Fruit fly (Drosophila melanogaster): ENCODE measurements around the gene CG3939.
A peak's percentile ranks its signal among the peaks of the same experiment; 100 is the strongest.

The CG3939 gene

DNA sequence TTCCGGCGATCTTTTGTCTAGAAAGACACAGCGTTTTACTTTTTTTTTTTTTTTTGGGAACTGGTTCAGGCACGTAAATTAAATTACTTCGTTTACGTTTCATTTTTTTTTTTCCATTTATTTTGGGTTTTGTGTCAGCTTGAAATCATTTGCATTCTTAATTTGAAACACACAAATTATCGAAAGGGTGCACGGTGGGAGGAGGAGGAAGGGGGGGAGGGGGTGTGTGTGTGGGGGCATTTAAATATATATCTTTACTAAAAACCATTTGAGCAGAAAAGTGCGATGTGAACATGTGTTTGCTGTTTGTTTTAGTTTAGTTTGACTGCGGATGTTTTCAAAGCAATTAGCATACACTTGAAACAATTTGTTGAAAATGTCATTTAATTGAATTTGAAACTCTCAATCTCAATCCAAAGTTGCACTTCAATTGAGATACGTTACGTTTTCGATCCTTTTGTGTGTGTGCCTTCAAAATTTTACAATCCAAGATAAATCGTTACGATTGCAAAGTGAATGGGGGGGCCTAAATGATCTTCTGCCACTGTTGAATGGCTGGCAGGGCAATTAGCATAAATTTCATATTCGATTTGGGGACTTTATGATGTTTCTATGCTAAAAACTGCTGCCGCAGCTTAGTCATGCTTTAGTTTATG lies 17.6 kb upstream of the CG3939 start:
- TF ChIP-seq fkh (GFP tag; optimal IDR thresholded peaks at IDR 0.05) (peak; percentile 3), CG6163 (GFP tag; IDR thresholded peaks at IDR 0.05) (no peak)

- TF ChIP-seq Sox102F (GFP tag; optimal IDR thresholded peaks at IDR 0.05) (peak; percentile 31), fd59A (GFP tag; optimal IDR thresholded peaks at IDR 0.05) (no peak), CG6854 (GFP tag; optimal IDR thresholded peaks at IDR 0.05) (no peak), svp (GFP tag) (no peak), Eip78C (GFP tag) (no peak), net (GFP tag; optimal IDR thresholded peaks at IDR 0.05) (peak; percentile 7), CG7368 (GFP tag; optimal IDR thresholded peaks at IDR 0.05) (no peak), eg (GFP tag; IDR thresholded peaks at IDR 0.05) (no peak), CG10631 (GFP tag; optimal IDR thresholded peaks at IDR 0.05) (no peak), lz (GFP tag; optimal IDR thresholded peaks at IDR 0.05) (no peak), spab (GFP tag; optimal IDR thresholded peaks at IDR 0.05) (peak; percentile 20), esn (GFP tag; optimal IDR thresholded peaks at IDR 0.05) (no peak), CG4318 (GFP tag; optimal IDR thresholded peaks at IDR 0.05) (no peak), CG11902 (GFP tag; optimal IDR thresholded peaks at IDR 0.05) (no peak), CG6808 (GFP tag; optimal IDR thresholded peaks at IDR 0.05) (peak; percentile 46), fkh (GFP tag; optimal IDR thresholded peaks at IDR 0.05) (no peak), CG8119 (GFP tag; IDR thresholded peaks at IDR 0.05) (peak; percentile 65; the same call in 1 of the 3 replicates), Met (GFP tag; optimal IDR thresholded peaks at IDR 0.05) (no peak), achi (GFP tag; optimal IDR thresholded peaks at IDR 0.05) (no peak), CG16779 (tag; optimal IDR thresholded peaks at IDR 0.05) (peak; percentile 19), cyc (GFP tag; optimal IDR thresholded peaks at IDR 0.05) (no peak), Eip93F (GFP tag; optimal IDR thresholded peaks at IDR 0.05) (no peak), CG6276 (GFP tag; optimal IDR thresholded peaks at IDR 0.05) (no peak), CG8632 (GFP tag; optimal IDR thresholded peaks at IDR 0.05) (peak; percentile 19), pdm3 (GFP tag; optimal IDR thresholded peaks at IDR 0.05) (no peak), CG15336 (GFP tag; IDR thresholded peaks at IDR 0.05) (peak; percentile 38), CG31627 (GFP tag; optimal IDR thresholded peaks at IDR 0.05) (no peak), Ets96B (tag; optimal IDR thresholded peaks at IDR 0.05) (peak; percentile 5), fd85E (GFP tag; optimal IDR thresholded peaks at IDR 0.05) (no peak), Hr4 (GFP tag; optimal IDR thresholded peaks at IDR 0.05) (no peak), Sox14 (GFP tag; optimal IDR thresholded peaks at IDR 0.05) (no peak), CG1621 (tag; optimal IDR thresholded peaks at IDR 0.05) (no peak), CG11294 (GFP tag; IDR thresholded peaks at IDR 0.05) (no peak), dsx (GFP tag; optimal IDR thresholded peaks at IDR 0.05; ENCODE audit: poor library complexity, severe bottlenecking) (peak; percentile 32), CG6163 (GFP tag; IDR thresholded peaks at IDR 0.05) (peak; percentile 55; the same call in 1 of the 3 replicates), CG10669 (GFP tag; optimal IDR thresholded peaks at IDR 0.05) (no peak), vri (GFP tag; optimal IDR thresholded peaks at IDR 0.05) (no peak), ss (GFP tag; optimal IDR thresholded peaks at IDR 0.05) (peak; percentile 58 to 64), CG9139 (GFP tag; optimal IDR thresholded peaks at IDR 0.05) (peak; percentile 47)
These were observed 16.2 kb upstream of the CG3939 start for dm6 chrX:3158620-3159019.

All from whole organism, prepupa.